Worm (Caenorhabditis elegans) whole organism, mixed stage, embryonic: Measurements from ENCODE around the gene efl-1.

Experiments used
- M03D4.4 ChIP-seq: sonication (generic microtip); optimal IDR thresholded peaks from 2 replicates; lab custom pipeline; 2017; ENCODE audit warnings: mild to moderate bottlenecking, missing genetic modification characterization, missing compliant biosample characterization
- bed-3 ChIP-seq: fragments of 200-800 bp; sonication (Bioruptor generic); optimal IDR thresholded peaks from 3 replicates; lab custom pipeline; 2018; ENCODE audit warnings: mild to moderate bottlenecking, missing genetic modification characterization, moderate library complexity, missing compliant biosample characterization
- blmp-1 ChIP-seq: fragments of 150-350 bp; optimal IDR thresholded peaks from 2 replicates; lab custom pipeline; 2014; ENCODE audit warnings: missing biosample characterization, missing genetic modification characterization
- ceh-39 ChIP-seq: fragments of 150-350 bp; optimal IDR thresholded peaks from 2 replicates; lab custom pipeline; 2014; ENCODE audit warnings: missing biosample characterization, missing genetic modification characterization
- ceh-83 ChIP-seq: fragments of 200-800 bp; sonication (Bioruptor generic); optimal IDR thresholded peaks from 2 replicates; lab custom pipeline; 2018; ENCODE audit warnings: mild to moderate bottlenecking, missing genetic modification characterization, missing compliant biosample characterization
- ces-1 ChIP-seq: fragments of 150-350 bp; optimal IDR thresholded peaks from 2 replicates; lab custom pipeline; 2014; ENCODE audit warnings: missing biosample characterization, missing genetic modification reagents, missing genetic modification characterization
- cnd-1 ChIP-seq: fragments of 200-800 bp; sonication (Bioruptor generic); optimal IDR thresholded peaks from 2 replicates; lab custom pipeline; 2018; ENCODE audit warnings: mild to moderate bottlenecking, missing genetic modification characterization, missing compliant biosample characterization
- drap-1 ChIP-seq: fragments of 200-800 bp; sonication (Bioruptor generic); optimal IDR thresholded peaks from 3 replicates; lab custom pipeline; 2018; ENCODE audit warnings: mild to moderate bottlenecking, missing genetic modification characterization, missing compliant biosample characterization
- elt-1 ChIP-seq: sonication (generic microtip); optimal IDR thresholded peaks from 2 replicates; lab custom pipeline; 2017; ENCODE audit warnings: missing genetic modification characterization, mild to moderate bottlenecking, missing compliant biosample characterization, antibody characterized with exemption, moderate library complexity, borderline replicate concordance; ENCODE audit not compliant: insufficient read depth
- elt-3 ChIP-seq: fragments of 150-350 bp; optimal IDR thresholded peaks from 2 replicates; lab custom pipeline; 2014; ENCODE audit warnings: missing biosample characterization, missing genetic modification characterization
- flh-1 ChIP-seq: fragments of 200-800 bp; sonication (Bioruptor generic); optimal IDR thresholded peaks from 2 replicates; lab custom pipeline; 2018; ENCODE audit warnings: mild to moderate bottlenecking, missing genetic modification characterization, moderate library complexity, missing compliant biosample characterization
- ham-2 ChIP-seq: fragments of 200-800 bp; sonication (Bioruptor generic); optimal IDR thresholded peaks from 2 replicates; lab custom pipeline; 2018; ENCODE audit warnings: mild to moderate bottlenecking, missing genetic modification characterization, missing compliant biosample characterization
- lin-13 ChIP-seq: fragments of 150-350 bp; optimal IDR thresholded peaks from 2 replicates; lab custom pipeline; 2014; ENCODE audit warnings: missing biosample characterization, missing genetic modification characterization
- lsy-2 ChIP-seq: fragments of 150-350 bp; optimal IDR thresholded peaks from 2 replicates; lab custom pipeline; 2014; ENCODE audit warnings: missing biosample characterization, missing genetic modification characterization
- mab-5 ChIP-seq: fragments of 150-350 bp; optimal IDR thresholded peaks from 2 replicates; lab custom pipeline; 2014; ENCODE audit warnings: missing biosample characterization, missing genetic modification characterization
- mls-2 ChIP-seq: sonication (generic microtip); optimal IDR thresholded peaks from 2 replicates; lab custom pipeline; 2016; ENCODE audit warnings: mild to moderate bottlenecking, missing genetic modification characterization, moderate library complexity, missing compliant biosample characterization
- nhr-12 ChIP-seq: fragments of 150-350 bp; optimal IDR thresholded peaks from 2 replicates; lab custom pipeline; 2014; ENCODE audit warnings: missing biosample characterization, missing genetic modification characterization
- nhr-2 ChIP-seq: fragments of 150-350 bp; optimal IDR thresholded peaks from 2 replicates; lab custom pipeline; 2014; ENCODE audit warnings: missing biosample characterization, missing genetic modification characterization
- nhr-237 ChIP-seq: fragments of 150-350 bp; optimal IDR thresholded peaks from 2 replicates; lab custom pipeline; 2014; ENCODE audit warnings: missing biosample characterization, missing genetic modification characterization
- nhr-28 ChIP-seq: fragments of 150-350 bp; optimal IDR thresholded peaks from 2 replicates; lab custom pipeline; 2014; ENCODE audit warnings: missing biosample characterization, missing genetic modification characterization
- nhr-76 ChIP-seq: sonication (generic microtip); optimal IDR thresholded peaks from 2 replicates; lab custom pipeline; 2017; ENCODE audit warnings: missing biosample characterization, missing genetic modification characterization
- pha-4 ChIP-seq: fragments of 150-350 bp; optimal IDR thresholded peaks from 2 replicates; lab custom pipeline; 2018; ENCODE audit warnings: missing biosample characterization, missing genetic modification reagents, missing genetic modification characterization
- sem-2 ChIP-seq: fragments of 200-800 bp; sonication (Bioruptor generic); optimal IDR thresholded peaks from 2 replicates; lab custom pipeline; 2018; ENCODE audit warnings: mild to moderate bottlenecking, missing genetic modification characterization, missing compliant biosample characterization
- snpc-4 ChIP-seq: fragments of 150-350 bp; optimal IDR thresholded peaks from 2 replicates; lab custom pipeline; 2014; ENCODE audit warnings: missing biosample characterization, missing genetic modification characterization
- sptf-1 ChIP-seq: sonication (generic microtip); optimal IDR thresholded peaks from 2 replicates; lab custom pipeline; 2017; ENCODE audit warnings: mild to moderate bottlenecking, missing genetic modification characterization, moderate library complexity, missing compliant biosample characterization
- tbx-8 ChIP-seq: fragments of 200-800 bp; sonication (Bioruptor generic); optimal IDR thresholded peaks from 2 replicates; lab custom pipeline; 2018; ENCODE audit warnings: mild to moderate bottlenecking, missing genetic modification characterization, moderate library complexity, missing compliant biosample characterization
- unc-120 ChIP-seq: sonication (generic microtip); optimal IDR thresholded peaks from 2 replicates; lab custom pipeline; 2017; ENCODE audit warnings: missing genetic modification characterization, missing compliant biosample characterization; ENCODE audit not compliant: poor library complexity, severe bottlenecking
- unc-39 ChIP-seq: fragments of 150-350 bp; optimal IDR thresholded peaks from 2 replicates; lab custom pipeline; 2014; ENCODE audit warnings: missing biosample characterization, missing genetic modification characterization
- unc-62 ChIP-seq: fragments of 150-350 bp; optimal IDR thresholded peaks from 2 replicates; lab custom pipeline; 2014; ENCODE audit warnings: missing biosample characterization, missing genetic modification reagents, missing genetic modification characterization
- ztf-11 ChIP-seq: fragments of 150-350 bp; optimal IDR thresholded peaks from 2 replicates; lab custom pipeline; 2014; ENCODE audit warnings: missing biosample characterization, missing genetic modification characterization

The efl-1 gene

DNA sequence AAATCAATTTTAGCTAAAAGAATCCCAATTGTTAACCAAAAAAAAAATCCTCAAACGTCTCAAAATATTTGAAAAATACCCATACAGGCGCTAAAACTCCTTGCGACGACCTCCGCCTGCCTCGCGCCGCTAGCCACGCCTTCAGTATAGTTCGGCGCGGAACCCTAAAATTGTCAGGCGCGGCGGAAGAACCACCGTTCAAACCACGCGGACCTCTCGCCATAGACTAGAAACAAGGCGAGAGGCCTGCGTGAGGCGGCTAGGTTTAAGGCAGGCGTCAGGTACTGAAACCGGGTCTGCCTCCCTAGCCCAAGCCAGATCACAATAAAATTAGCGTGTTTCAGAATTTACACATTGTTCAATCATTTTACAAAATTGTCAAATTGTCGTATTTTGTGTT lies 26.9 kb upstream of the efl-1 start:
- TF ChIP-seq flh-1 (GFP tag; lab: Kevin White, UChicago) (no peak), unc-120 (tag; lab: Kevin White, UChicago) (no peak), nhr-28 (tag; lab: Kevin White, UChicago) (no peak)

DNA sequence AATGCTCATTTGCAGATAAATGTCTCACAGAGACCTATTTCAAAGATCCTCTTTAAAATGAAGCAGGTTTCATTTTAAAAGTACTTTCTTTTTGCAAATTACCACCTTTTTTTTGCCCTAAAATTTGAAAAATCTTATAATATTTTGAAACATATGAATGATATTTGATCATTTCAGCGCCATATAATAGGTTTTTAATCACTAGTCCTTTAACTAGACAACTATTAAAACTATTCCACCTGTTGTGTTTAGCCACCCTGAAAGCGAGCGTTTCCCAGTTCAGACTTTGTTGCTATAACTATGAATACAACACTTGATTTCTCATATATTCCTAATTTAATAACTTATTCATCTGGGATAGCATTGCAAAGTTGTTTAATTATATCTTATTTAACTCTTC lies 26.3 kb upstream of the efl-1 start, which contains the start of gene srz-95:
srz-95 (plus strand) TSS at position 301 of the 400 bp plus-strand sequence.
- TF ChIP-seq ztf-11 (tag; lab: Kevin White, UChicago) (no peak), unc-120 (tag; lab: Kevin White, UChicago) (no peak), sptf-1 (tag; lab: Kevin White, UChicago) (no peak), nhr-12 (tag; lab: Kevin White, UChicago) (no peak), lsy-2 (no peak), unc-62 (GFP tag; lab: Kevin White, UChicago) (no peak), elt-3 (tag; lab: Kevin White, UChicago) (no peak), tbx-8 (GFP tag; lab: Kevin White, UChicago) (no peak)

DNA sequence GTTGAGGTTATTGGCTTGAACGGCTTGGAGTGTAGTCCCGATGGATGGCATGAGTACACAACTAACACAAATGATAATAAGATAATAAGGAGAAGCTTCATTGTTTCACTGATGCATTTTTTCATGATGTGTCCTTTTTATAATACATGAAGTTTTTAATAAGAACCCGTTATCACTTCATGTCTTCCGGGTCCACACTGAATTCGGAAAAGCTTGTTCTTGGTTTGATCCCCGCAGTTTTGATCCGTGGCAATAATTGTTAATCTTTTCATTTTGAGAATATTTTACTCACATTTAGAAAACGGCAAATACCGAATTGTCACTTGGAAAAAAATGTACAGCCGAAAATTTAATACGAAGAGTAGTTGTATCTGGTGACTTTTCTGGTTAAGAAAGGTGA lies 23.1 kb upstream of the efl-1 start, which contains the start of gene Y102A5C.27:
Y102A5C.27 (minus strand) TSS at position 101 of the 400 bp plus-strand sequence.
- TF ChIP-seq ceh-83 (GFP tag; lab: Kevin White, UChicago) (no peak), M03D4.4 (tag; lab: Kevin White, UChicago) (no peak), tbx-8 (GFP tag; lab: Kevin White, UChicago) (no peak), elt-1 (no peak), nhr-76 (tag; lab: Kevin White, UChicago) (no peak), nhr-2 (tag; lab: Kevin White, UChicago) (no peak), mls-2 (tag; lab: Kevin White, UChicago) (no peak)

DNA sequence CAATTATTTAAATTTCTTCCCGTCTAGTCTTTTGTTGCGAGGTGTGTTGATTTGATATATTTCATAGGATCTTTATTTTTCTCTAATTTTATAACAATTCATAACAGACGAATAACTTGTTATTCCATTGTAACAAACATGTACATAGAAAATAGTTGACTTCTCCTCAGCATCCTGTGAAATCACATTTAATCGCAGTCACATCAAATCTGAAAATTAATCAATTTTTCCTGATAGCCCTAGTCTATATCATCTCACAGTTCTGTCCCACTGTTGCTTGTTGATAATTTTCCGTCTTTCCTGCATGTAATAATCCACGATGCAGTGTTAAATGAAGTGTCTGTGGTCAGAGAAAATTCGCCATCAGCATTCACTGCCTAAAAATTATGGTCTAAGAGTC lies 22.3 kb upstream of the efl-1 start:
- TF ChIP-seq nhr-28 (tag; lab: Kevin White, UChicago) (no peak), nhr-237 (no peak), nhr-2 (tag; lab: Kevin White, UChicago) (no peak), lin-13 (no peak), pha-4 (tag; lab: Kevin White, UChicago) (no peak), elt-1 (no peak), unc-62 (GFP tag; lab: Kevin White, UChicago) (no peak), bed-3 (no peak), elt-3 (tag; lab: Kevin White, UChicago) (no peak), mab-5 (tag; lab: Kevin White, UChicago) (no peak), nhr-12 (tag; lab: Kevin White, UChicago) (no peak), ces-1 (no peak), blmp-1 (tag; lab: Kevin White, UChicago) (no peak), ham-2 (GFP tag; lab: Kevin White, UChicago) (no peak)

DNA sequence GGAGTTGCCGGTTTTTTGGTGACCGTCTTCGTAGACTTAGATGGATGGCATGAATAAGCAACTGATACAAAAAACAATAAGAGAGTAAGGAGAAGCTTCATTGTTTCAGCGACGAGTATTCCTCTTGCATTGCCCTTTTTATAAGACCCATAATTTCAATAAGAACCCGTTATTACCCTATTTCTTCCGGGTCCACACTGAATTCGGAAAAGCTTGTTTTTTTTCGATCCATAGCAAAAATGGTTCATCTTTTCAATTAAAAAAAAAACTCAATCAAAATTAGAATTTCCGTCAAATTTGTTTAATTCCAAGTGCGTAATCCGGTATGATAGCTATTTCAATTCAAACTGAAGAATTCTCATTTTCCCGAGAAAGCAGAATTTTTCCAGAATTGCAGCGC lies 21.6 kb upstream of the efl-1 start, which contains the start of gene Y102A5C.40:
Y102A5C.40 (minus strand) TSS at position 101 of the 400 bp plus-strand sequence.
- TF ChIP-seq sem-2 (GFP tag; lab: Kevin White, UChicago) = no peak
- TF ChIP-seq M03D4.4 (tag; lab: Kevin White, UChicago) = no peak
- TF ChIP-seq lsy-2 = no peak
- TF ChIP-seq unc-39 (tag; lab: Kevin White, UChicago) = no peak

DNA sequence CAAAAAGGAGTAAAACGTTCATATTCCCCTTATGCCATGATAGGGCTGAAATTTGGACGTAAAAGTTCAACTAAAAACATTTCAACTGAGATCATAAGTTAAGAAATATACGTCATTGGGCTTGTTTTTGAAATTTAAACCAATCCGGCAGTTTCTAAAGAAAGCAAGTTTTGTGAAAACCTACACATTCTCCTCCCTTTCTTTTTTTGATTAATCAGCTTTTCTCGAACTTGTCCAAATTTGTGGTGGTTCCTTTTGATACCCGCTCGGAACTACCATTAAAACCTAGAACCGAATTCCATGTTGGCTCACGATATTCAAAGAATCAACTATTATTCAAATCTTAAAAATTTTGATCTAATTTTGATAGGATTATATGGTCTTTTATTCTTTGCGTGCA lies 14.9 kb upstream of the efl-1 start, which contains the start of gene srz-54:
srz-54 (plus strand) TSS at position 301 of the 400 bp plus-strand sequence.
- TF ChIP-seq nhr-76 (tag; lab: Kevin White, UChicago) (no peak), nhr-12 (tag; lab: Kevin White, UChicago) (no peak), cnd-1 (no peak), nhr-28 (tag; lab: Kevin White, UChicago) (no peak), ceh-83 (GFP tag; lab: Kevin White, UChicago) (no peak), nhr-237 (no peak), lin-13 (no peak), unc-62 (GFP tag; lab: Kevin White, UChicago) (no peak), bed-3 (no peak), ceh-39 (no peak), nhr-2 (tag; lab: Kevin White, UChicago) (no peak), flh-1 (GFP tag; lab: Kevin White, UChicago) (no peak), elt-3 (tag; lab: Kevin White, UChicago) (no peak), drap-1 (GFP tag; lab: Kevin White, UChicago) (no peak), snpc-4 (tag; lab: Kevin White, UChicago) (no peak)
